Worm (Caenorhabditis elegans) whole organism, early embryonic: Measurements from ENCODE around the gene srt-20.

Experiments
- B0310.2 ChIP-seq: sonication (generic microtip); optimal IDR thresholded peaks from 2 replicates; lab custom pipeline; 2016; ENCODE audit warnings: mild to moderate bottlenecking, missing genetic modification characterization, missing compliant biosample characterization
- ama-1 ChIP-seq: fragments of 150-350 bp; optimal IDR thresholded peaks from 2 replicates; lab custom pipeline; 2014
- ceh-36 ChIP-seq: sonication (generic microtip); optimal IDR thresholded peaks from 2 replicates; lab custom pipeline; 2016; ENCODE audit warnings: missing genetic modification characterization, inconsistent platforms, missing compliant biosample characterization
- tbx-37 ChIP-seq: fragments of 200-800 bp; sonication (Bioruptor generic); conservative IDR thresholded peaks from 2 replicates; pipeline ENCODE4 v1.3.6; 2022; ENCODE audit warnings: missing genetic modification reagents, missing genetic modification characterization, missing compliant biosample characterization
- tra-4 ChIP-seq: sonication (generic microtip); optimal IDR thresholded peaks from 2 replicates; lab custom pipeline; 2017; ENCODE audit warnings: missing genetic modification characterization, missing compliant biosample characterization

ce11 chrV:4325415-4325814, 46.8 kb upstream of the srt-20 start, which contains the start of gene nhr-125:
- no peak for TF ChIP-seq B0310.2 (tag; lab: Kevin White, UChicago)
- TF ChIP-seq ceh-36 (tag; lab: Kevin White, UChicago): no peak
- no peak for TF ChIP-seq tbx-37
- TF ChIP-seq ama-1 (lab: Kevin White, UChicago): no peak
- TF ChIP-seq tra-4: no peak
